Fruit fly (Drosophila melanogaster) whole organism, wandering third instar larva: ENCODE results near the gene CG32170.

ENCODE experiments used
- Abd-B ChIP-seq: fragments of >200 bp; optimal IDR thresholded peaks from 2 replicates; lab custom pipeline; 2017; ENCODE audit warnings: missing biosample characterization, missing genetic modification characterization
- CG32264 ChIP-seq: fragments of 200-800 bp; sonication (Bioruptor generic); optimal IDR thresholded peaks from 2 replicates; lab custom pipeline; 2016; ENCODE audit warnings: missing biosample characterization, missing genetic modification characterization
- CG9705 ChIP-seq: fragments of 200-800 bp; sonication (Bioruptor generic); optimal IDR thresholded peaks from 2 replicates; lab custom pipeline; 2018; ENCODE audit warnings: missing biosample characterization, mild to moderate bottlenecking, missing genetic modification characterization
- CrebA ChIP-seq: fragments of 200-800 bp; sonication (Bioruptor generic); optimal IDR thresholded peaks from 2 replicates; lab custom pipeline; 2016; ENCODE audit warnings: missing biosample characterization, mild to moderate bottlenecking, missing genetic modification characterization, borderline replicate concordance
- Dfd ChIP-seq: fragments of >200 bp; optimal IDR thresholded peaks from 2 replicates; lab custom pipeline; 2017; ENCODE audit warnings: missing biosample characterization, missing genetic modification characterization
- Dif ChIP-seq: fragments of 200-275, 200-300 bp; sonication (Bioruptor generic); optimal IDR thresholded peaks from 2 replicates; lab custom pipeline; 2018; ENCODE audit warnings: missing biosample characterization, missing genetic modification characterization; ENCODE audit not compliant: partially characterized antibody
- GATAd ChIP-seq: sonication (Bioruptor generic); optimal IDR thresholded peaks from 2 replicates; lab custom pipeline; 2016; ENCODE audit warnings: missing biosample characterization, missing genetic modification characterization
- HLH106 ChIP-seq: fragments of 200-800 bp; optimal IDR thresholded peaks from 3 replicates; lab custom pipeline; 2019; ENCODE audit warnings: missing biosample characterization, mild to moderate bottlenecking, missing genetic modification characterization, moderate library complexity
- Hnf4 ChIP-seq: fragments of 200-800 bp; sonication (Bioruptor generic); optimal IDR thresholded peaks from 2 replicates; lab custom pipeline; 2016; ENCODE audit warnings: missing biosample characterization, mild to moderate bottlenecking, missing genetic modification characterization
- Hr78 ChIP-seq: fragments of >200 bp; optimal IDR thresholded peaks from 2 replicates; lab custom pipeline; 2017; ENCODE audit warnings: missing biosample characterization, missing genetic modification characterization
- Hr83 ChIP-seq: fragments of 200-300 bp; sonication (Bioruptor generic); optimal IDR thresholded peaks from 2 replicates; lab custom pipeline; 2016; ENCODE audit warnings: missing biosample characterization, mild to moderate bottlenecking, missing genetic modification characterization, moderate library complexity; ENCODE audit not compliant: poor library complexity, severe bottlenecking
- Jra ChIP-seq: sonication (Bioruptor generic); optimal IDR thresholded peaks from 2 replicates; lab custom pipeline; 2016; ENCODE audit warnings: missing biosample characterization, missing genetic modification characterization
- Mio ChIP-seq: sonication (Bioruptor generic); optimal IDR thresholded peaks from 2 replicates; lab custom pipeline; 2016; ENCODE audit warnings: missing biosample characterization, missing genetic modification characterization
- Myc ChIP-seq: fragments of >200 bp; optimal IDR thresholded peaks from 2 replicates; lab custom pipeline; 2017
- N ChIP-seq: fragments of >200 bp; optimal IDR thresholded peaks from 2 replicates; lab custom pipeline; 2018; ENCODE audit warnings: missing biosample characterization, missing external identifiers, missing genetic modification characterization
- OdsH ChIP-seq: fragments of 200-800 bp; sonication (Bioruptor generic); optimal IDR thresholded peaks from 2 replicates; lab custom pipeline; 2016; ENCODE audit warnings: missing biosample characterization, mild to moderate bottlenecking, missing genetic modification characterization
- Rel ChIP-seq, 2 experiments: fragments of 200-800 bp; sonication (Bioruptor generic) in 1 of 2; optimal IDR thresholded peaks; 2 replicates in 1 of 2; 3 replicates in 1 of 2; lab custom pipeline; 2016 to 2019; ENCODE audit warnings: mild to moderate bottlenecking in 2 of 2, missing biosample characterization in 2 of 2, missing genetic modification characterization in 2 of 2, moderate library complexity in 1 of 2
- Sp1 ChIP-seq: fragments of 200-800 bp; sonication (Bioruptor generic); optimal IDR thresholded peaks from 3 replicates; lab custom pipeline; 2019; ENCODE audit warnings: missing biosample characterization, mild to moderate bottlenecking, missing genetic modification characterization, moderate library complexity
- Vsx2 ChIP-seq: fragments of 200-300, 225-300 bp; sonication (Bioruptor generic); optimal IDR thresholded peaks from 2 replicates; lab custom pipeline; 2018; ENCODE audit warnings: missing biosample characterization, missing genetic modification characterization; ENCODE audit not compliant: partially characterized antibody
- br ChIP-seq: fragments of 200-800 bp; sonication (Bioruptor generic); optimal IDR thresholded peaks from 2 replicates; lab custom pipeline; 2016; ENCODE audit warnings: missing biosample characterization, missing genetic modification characterization
- brk ChIP-seq: fragments of 200-800 bp; sonication (Bioruptor generic); optimal IDR thresholded peaks from 2 replicates; lab custom pipeline; 2016; ENCODE audit warnings: missing biosample characterization, mild to moderate bottlenecking, missing genetic modification characterization
- dl ChIP-seq, 2 experiments: fragments of 175-275, 200-275 bp in 1 of 2; fragments of 200-275 bp in 1 of 2; sonication (Bioruptor generic); optimal IDR thresholded peaks; lab custom pipeline; 2018; ENCODE audit warnings: mild to moderate bottlenecking in 2 of 2, missing biosample characterization in 2 of 2, missing genetic modification characterization in 2 of 2, moderate library complexity in 2 of 2; ENCODE audit not compliant: partially characterized antibody in 2 of 2, insufficient read depth in 1 of 2
- dmrt93B ChIP-seq: fragments of 200-800 bp; sonication (Bioruptor generic); optimal IDR thresholded peaks from 2 replicates; lab custom pipeline; 2018; ENCODE audit warnings: missing biosample characterization, mild to moderate bottlenecking, missing genetic modification characterization
- dsf ChIP-seq: sonication (Bioruptor generic); optimal IDR thresholded peaks from 2 replicates; lab custom pipeline; 2016; ENCODE audit warnings: missing biosample characterization, missing genetic modification characterization, borderline replicate concordance
- ey ChIP-seq: fragments of 200-800 bp; sonication (Bioruptor generic); optimal IDR thresholded peaks from 2 replicates; lab custom pipeline; 2016; ENCODE audit warnings: missing biosample characterization, missing genetic modification characterization
- foxo ChIP-seq, 2 experiments: fragments of 200-800 bp; sonication (Bioruptor generic); optimal IDR thresholded peaks; 2 replicates in 1 of 2; 3 replicates in 1 of 2; lab custom pipeline; 2016 to 2017; ENCODE audit warnings: missing biosample characterization in 2 of 2, missing genetic modification characterization in 2 of 2
- fru ChIP-seq: fragments of 200-800 bp; sonication (Bioruptor generic); optimal IDR thresholded peaks from 3 replicates; lab custom pipeline; 2016; ENCODE audit warnings: missing biosample characterization, mild to moderate bottlenecking, missing genetic modification characterization
- h ChIP-seq: fragments of 200-800 bp; sonication (Bioruptor generic); optimal IDR thresholded peaks from 3 replicates; lab custom pipeline; 2016; ENCODE audit warnings: missing biosample characterization, mild to moderate bottlenecking, missing genetic modification characterization
- jim ChIP-seq: fragments of 175-275, 200-325 bp; sonication (Bioruptor generic); optimal IDR thresholded peaks from 2 replicates; lab custom pipeline; 2016; ENCODE audit warnings: missing biosample characterization, mild to moderate bottlenecking, missing genetic modification characterization
- lola ChIP-seq: fragments of >200 bp; optimal IDR thresholded peaks from 2 replicates; lab custom pipeline; 2017; ENCODE audit warnings: missing biosample characterization, missing genetic modification characterization
- pan ChIP-seq: fragments of >200 bp; optimal IDR thresholded peaks from 2 replicates; lab custom pipeline; 2017
- psq ChIP-seq: fragments of 200-800 bp; sonication (Bioruptor generic); optimal IDR thresholded peaks from 3 replicates; lab custom pipeline; 2017; ENCODE audit warnings: missing biosample characterization, mild to moderate bottlenecking, missing genetic modification characterization, moderate library complexity
- rgr ChIP-seq: fragments of 200-800 bp; sonication (Bioruptor generic); optimal IDR thresholded peaks from 3 replicates; lab custom pipeline; 2016; ENCODE audit warnings: missing biosample characterization, mild to moderate bottlenecking, missing genetic modification characterization
- sage ChIP-seq: fragments of 200-800 bp; sonication (Bioruptor generic); optimal IDR thresholded peaks from 2 replicates; lab custom pipeline; 2016; ENCODE audit warnings: missing biosample characterization, mild to moderate bottlenecking, missing genetic modification characterization
- sv ChIP-seq: fragments of 200-800 bp; sonication (Bioruptor generic); optimal IDR thresholded peaks from 3 replicates; lab custom pipeline; 2016; ENCODE audit warnings: missing biosample characterization, missing genetic modification characterization
- tai ChIP-seq: sonication (Bioruptor generic); optimal IDR thresholded peaks from 2 replicates; lab custom pipeline; 2016; ENCODE audit warnings: missing biosample characterization, missing genetic modification characterization
- usp ChIP-seq: fragments of >200 bp; optimal IDR thresholded peaks from 2 replicates; lab custom pipeline; 2017; ENCODE audit warnings: missing biosample characterization, missing genetic modification characterization
- woc ChIP-seq: sonication (Bioruptor generic); optimal IDR thresholded peaks from 2 replicates; lab custom pipeline; 2016; ENCODE audit warnings: missing biosample characterization, mild to moderate bottlenecking, missing genetic modification characterization

The CG32170 gene

DNA sequence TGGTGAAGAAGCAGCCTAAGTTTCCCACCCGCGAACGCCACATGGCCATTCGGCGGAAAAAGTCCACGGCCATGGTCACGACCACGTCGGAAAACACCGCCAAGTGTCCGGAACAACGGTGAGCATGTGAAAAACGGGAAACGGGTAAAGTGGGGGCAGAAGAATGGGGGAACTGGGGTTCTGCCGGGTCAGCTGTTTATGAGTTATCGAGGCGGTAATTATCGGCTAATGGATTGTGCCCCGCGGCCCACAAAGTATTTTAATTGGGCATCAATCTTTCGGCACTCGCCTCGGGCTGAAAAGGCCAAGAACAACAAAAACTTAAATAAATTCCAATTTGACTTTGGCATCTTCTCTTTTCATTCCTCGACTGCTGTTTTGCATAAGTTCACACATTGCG, 10.2 kb downstream of the CG32170 start:
- TF ChIP-seq tai (GFP tag; lab: Kevin White, UChicago) (no peak), foxo (GFP tag; optimal IDR thresholded peaks at IDR 0.05; lab: Kevin White, UChicago) (no peak), Dfd (GFP tag; lab: Kevin White, UChicago) (no peak), Hr83 (GFP tag; lab: Kevin White, UChicago) (no peak), CG9705 (no peak), lola (GFP tag; lab: Kevin White, UChicago) (no peak), Mio (GFP tag; lab: Kevin White, UChicago) (no peak), pan (lab: Kevin White, UChicago) (no peak), h (no peak), Hnf4 (GFP tag; lab: Kevin White, UChicago) (no peak), psq (GFP tag; lab: Kevin White, UChicago) (no peak), Rel (GFP tag; optimal IDR thresholded peaks at IDR 0.05; lab: Kevin White, UChicago) (no peak), Rel (tag; optimal IDR thresholded peaks at IDR 0.05; lab: Kevin White, UChicago) (no peak), sage (GFP tag; lab: Kevin White, UChicago) (no peak), Myc (no peak), jim (GFP tag; lab: Kevin White, UChicago) (no peak), brk (GFP tag; lab: Kevin White, UChicago) (no peak), Hr78 (no peak), HLH106 (no peak), woc (no peak), ey (GFP tag; lab: Kevin White, UChicago) (no peak)

DNA sequence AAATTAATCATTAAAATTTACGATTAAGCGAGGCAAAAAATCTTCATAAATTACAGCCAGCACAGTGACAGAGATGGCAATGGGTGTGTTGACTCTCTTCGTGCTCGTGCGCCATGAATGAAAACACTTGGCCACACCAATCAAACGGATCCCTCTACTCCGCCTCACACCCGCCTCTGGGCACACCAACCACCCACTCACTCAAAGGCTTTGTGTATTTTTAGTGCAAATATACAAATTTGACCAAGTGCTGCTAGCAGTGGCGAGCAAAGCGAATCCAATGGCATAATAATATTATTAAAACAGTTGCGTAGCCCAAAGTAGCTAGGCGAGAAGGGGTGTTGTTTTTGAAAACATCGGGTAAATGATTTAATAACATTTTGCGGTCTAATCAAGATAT, 12.4 kb downstream of the CG32170 start:
- TF ChIP-seq h (peak; percentile 18), CG9705 (no peak)

DNA sequence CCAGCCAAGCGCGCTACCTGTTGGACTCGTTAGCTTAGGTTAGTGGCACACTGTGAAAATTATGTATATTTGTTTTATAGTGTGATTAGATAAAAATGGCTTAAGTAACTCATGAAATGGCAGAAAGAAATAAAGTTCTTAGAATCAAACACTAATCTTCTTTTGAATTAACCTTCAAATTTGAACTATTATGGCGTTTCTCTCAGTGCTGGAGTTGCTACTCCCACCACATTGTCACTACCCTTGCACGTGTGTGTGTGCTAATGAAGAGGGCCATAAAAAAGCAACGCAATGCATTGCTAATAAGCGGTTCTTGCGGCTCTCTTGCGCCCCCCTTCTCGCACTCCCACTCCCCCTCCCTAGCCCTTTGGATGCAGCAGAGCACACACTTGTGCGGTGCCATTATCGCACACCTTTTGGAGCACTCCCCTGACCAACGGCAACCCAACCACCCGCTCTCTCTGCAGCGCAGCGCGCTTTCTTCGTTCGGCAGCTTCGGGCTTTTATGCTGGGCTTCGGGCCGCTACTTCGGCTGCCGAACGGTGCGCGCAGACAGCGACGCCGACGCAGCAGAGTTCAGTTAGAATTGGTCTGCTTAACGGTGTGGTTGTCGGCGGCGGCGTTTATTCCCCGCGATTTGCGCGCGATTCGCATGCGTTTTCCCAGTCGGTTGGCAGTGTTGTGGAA, 13.7 kb downstream of the CG32170 start:
- TF ChIP-seq sage (GFP tag; lab: Kevin White, UChicago) (peak; percentile 7), pan (lab: Kevin White, UChicago) (no peak), woc (peak; percentile 67), dsf (GFP tag; lab: Kevin White, UChicago) (no peak), Hnf4 (GFP tag; lab: Kevin White, UChicago) (peak; percentile 71), OdsH (peak; percentile 70), Hr78 (no peak), Vsx2 (peak; percentile 62), GATAd (GFP tag; lab: Kevin White, UChicago) (no peak), Sp1 (GFP tag; lab: Kevin White, UChicago) (peak; percentile 76), sv (peak; percentile 68), Dif (GFP tag; lab: Kevin White, UChicago) (peak; percentile 73), N (no peak), psq (GFP tag; lab: Kevin White, UChicago) (peak; percentile 64), dmrt93B (peak; percentile 37), CG9705 (no peak), tai (GFP tag; lab: Kevin White, UChicago) (no peak), Abd-B (no peak), fru (GFP tag; lab: Kevin White, UChicago) (peak; percentile 79), foxo (GFP tag; optimal IDR thresholded peaks at IDR 0.05; lab: Kevin White, UChicago) (peak in 1 of 2 experiments; percentile 85), HLH106 (peak; percentile 70), rgr (GFP tag; lab: Kevin White, UChicago) (peak; percentile 81), br (GFP tag; lab: Kevin White, UChicago) (peak; percentile 53), Mio (GFP tag; lab: Kevin White, UChicago) (no peak), ey (GFP tag; lab: Kevin White, UChicago) (peak; percentile 74), Jra (GFP tag; lab: Kevin White, UChicago) (no peak), Dfd (GFP tag; lab: Kevin White, UChicago) (no peak), Myc (peak; percentile 49), CG32264 (no peak), Rel (GFP tag; optimal IDR thresholded peaks at IDR 0.05; lab: Kevin White, UChicago) (no peak), Rel (tag; optimal IDR thresholded peaks at IDR 0.05; lab: Kevin White, UChicago) (peak; percentile 24), usp (GFP tag; lab: Kevin White, UChicago) (no peak), dl (GFP tag; optimal IDR thresholded peaks at IDR 0.05; lab: Kevin White, UChicago; ENCODE audit: insufficient read depth in 1 of 2, partially characterized antibody in 2 of 2) (peak in 1 of 2 experiments; percentile 24), h (peak; percentile 81), CrebA (no peak), lola (GFP tag; lab: Kevin White, UChicago) (no peak), Hr83 (GFP tag; lab: Kevin White, UChicago) (peak; percentile 9), jim (GFP tag; lab: Kevin White, UChicago) (no peak), brk (GFP tag; lab: Kevin White, UChicago) (no peak)
